Worm (Caenorhabditis elegans) whole organism, late embryonic: Measurements from ENCODE around the gene C39D10.11.

Experiments used
- ceh-19 ChIP-seq: fragments of 200-800 bp; sonication (Bioruptor generic); optimal IDR thresholded peaks from 2 replicates; lab custom pipeline; 2018; ENCODE audit warnings: mild to moderate bottlenecking, missing genetic modification characterization, missing compliant biosample characterization
- elt-2 ChIP-seq: sonication (generic microtip); optimal IDR thresholded peaks from 2 replicates; lab custom pipeline; 2016; ENCODE audit warnings: missing genetic modification reagents, missing genetic modification characterization, missing compliant biosample characterization
- ets-4 ChIP-seq: sonication (generic microtip); optimal IDR thresholded peaks from 2 replicates; lab custom pipeline; 2016; ENCODE audit warnings: missing genetic modification characterization, missing compliant biosample characterization
- madf-2 ChIP-seq: sonication (generic microtip); optimal IDR thresholded peaks from 2 replicates; lab custom pipeline; 2017; ENCODE audit warnings: missing genetic modification characterization, missing compliant biosample characterization
- unc-86 ChIP-seq: sonication (generic microtip); optimal IDR thresholded peaks from 2 replicates; lab custom pipeline; 2016; ENCODE audit warnings: missing genetic modification characterization, missing compliant biosample characterization

- TF ChIP-seq ceh-19 (GFP tag; lab: Kevin White, UChicago) = no peak
- TF ChIP-seq ets-4 (tag; lab: Kevin White, UChicago) = no peak
- TF ChIP-seq unc-86 (tag; lab: Kevin White, UChicago) = no peak
- TF ChIP-seq madf-2 (tag; lab: Kevin White, UChicago) = no peak
- TF ChIP-seq elt-2 (tag; lab: Kevin White, UChicago) = no peak
Measured at ce11 chrX:7883994-7884393, 19.1 kb upstream of the C39D10.11 start, which contains the start of gene pcyt-2.2.
